Worm (Caenorhabditis elegans) whole organism, mixed stage, embryonic: Measurements from ENCODE around the gene T03G11.9.

ENCODE experiments used
- ces-1 ChIP-seq: fragments of 150-350 bp; optimal IDR thresholded peaks from 2 replicates; lab custom pipeline; 2014; ENCODE audit warnings: missing biosample characterization, missing genetic modification reagents, missing genetic modification characterization
- mls-2 ChIP-seq: sonication (generic microtip); optimal IDR thresholded peaks from 2 replicates; lab custom pipeline; 2016; ENCODE audit warnings: mild to moderate bottlenecking, missing genetic modification characterization, moderate library complexity, missing compliant biosample characterization
- unc-120 ChIP-seq: sonication (generic microtip); optimal IDR thresholded peaks from 2 replicates; lab custom pipeline; 2017; ENCODE audit warnings: missing genetic modification characterization, missing compliant biosample characterization; ENCODE audit not compliant: poor library complexity, severe bottlenecking

ce11 chrX:5202399-5202798 is 18.4 kb downstream of the T03G11.9 start:
- TF ChIP-seq ces-1 (GFP tag; lab: Kevin White, UChicago) = no peak
- TF ChIP-seq unc-120 (tag; lab: Kevin White, UChicago) = no peak
- TF ChIP-seq mls-2 = no peak
